Worm (Caenorhabditis elegans): Measurements from ENCODE around the gene M04D8.8.

M04D8.8 gene

DNA sequence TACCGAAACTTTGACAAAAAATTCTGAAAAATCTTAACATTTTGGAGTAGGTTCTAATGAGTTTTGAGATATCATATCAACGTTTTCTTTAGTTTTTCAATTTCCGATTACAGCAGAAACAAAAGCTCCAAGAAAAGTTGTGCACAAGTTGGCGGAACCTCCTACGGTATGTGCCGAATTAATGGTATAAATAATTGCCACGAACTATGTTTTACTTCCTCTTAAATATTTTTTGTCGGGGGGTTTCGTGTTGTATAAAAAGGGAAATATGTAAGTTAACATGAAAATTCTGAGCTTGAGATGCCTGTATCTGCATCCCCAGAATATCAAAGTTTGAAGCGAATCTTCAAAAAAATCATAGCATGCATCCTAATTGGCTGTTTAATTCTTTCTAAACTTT is at the start of gene M04D8.8:
Gene M04D8.8 (plus strand): TSS at position 301 of the 400 bp plus-strand sequence.
- no peak for TF ChIP-seq unc-62 (GFP tag; optimal IDR thresholded peaks at IDR 0.05)

ce11 chrIII:9984604-9985003 is 49.4 kb upstream of the M04D8.8 start:
- TF ChIP-seq unc-62 (GFP tag; optimal IDR thresholded peaks at IDR 0.05), result no peak

- no peak for TF ChIP-seq unc-62 (GFP tag; optimal IDR thresholded peaks at IDR 0.05)
Observed at ce11 chrIII:9985542-9985941, 48.4 kb upstream of the M04D8.8 start.

- no peak for TF ChIP-seq unc-62 (GFP tag; optimal IDR thresholded peaks at IDR 0.05)
Observed at ce11 chrIII:9986827-9987429, 47.1 kb upstream of the M04D8.8 start, which contains the start of gene C05B5.12. C05B5.12 (plus strand) TSS chrIII:9987379.

- no peak for TF ChIP-seq unc-62 (GFP tag; optimal IDR thresholded peaks at IDR 0.05)
Observed at ce11 chrIII:9988352-9988751, 45.6 kb upstream of the M04D8.8 start, which contains the start of gene C05B5.1. C05B5.1 (minus strand) TSS chrIII:9988452.

ce11 chrIII:9991324-9991723 is 42.7 kb upstream of the M04D8.8 start:
- no peak for TF ChIP-seq unc-62 (GFP tag; optimal IDR thresholded peaks at IDR 0.05)

DNA sequence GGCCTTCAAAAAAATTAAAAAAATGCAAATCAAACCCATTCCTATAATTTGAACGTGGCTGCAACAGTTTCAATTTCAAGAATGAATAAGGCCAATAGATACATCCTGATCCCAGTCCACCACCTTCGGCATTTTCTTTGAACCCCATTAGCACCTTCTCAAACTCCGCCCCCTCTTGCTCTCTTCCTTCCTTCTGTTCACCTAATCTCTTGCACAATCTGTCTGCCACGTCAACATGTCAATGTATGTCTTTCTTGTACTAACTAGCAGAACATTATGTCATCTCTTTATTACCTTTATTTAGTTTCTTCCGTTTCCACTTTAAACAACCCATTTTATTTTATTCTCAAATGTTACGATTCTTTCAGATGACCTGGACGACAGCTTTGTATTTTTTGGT is 40.4 kb upstream of the M04D8.8 start, which contains the start of gene C05B5.4:
Gene C05B5.4 (plus strand): TSS at position 351 of the 400 bp plus-strand sequence.
- TF ChIP-seq unc-62 (GFP tag; optimal IDR thresholded peaks at IDR 0.05), result no peak

DNA sequence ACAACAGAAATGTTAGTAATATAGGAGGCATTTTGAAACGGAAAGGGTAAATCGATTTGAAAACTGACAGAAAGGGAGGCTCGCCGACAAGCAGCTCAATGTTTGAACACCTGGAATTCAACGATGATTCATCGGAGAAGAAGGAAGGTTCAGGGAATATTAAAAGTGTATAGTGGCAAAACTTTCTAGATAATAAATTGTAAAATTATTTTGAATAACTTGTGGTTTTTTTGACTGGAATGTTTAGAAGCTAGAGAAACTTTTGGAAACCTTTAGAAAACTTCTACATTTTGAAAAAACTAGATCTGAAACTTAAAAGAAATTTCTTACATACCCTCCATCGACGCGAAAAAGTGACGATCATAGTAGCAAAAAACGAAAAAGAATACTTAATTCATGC is 36.1 kb upstream of the M04D8.8 start, which contains the start of gene pqn-8:
Gene pqn-8 (minus strand): TSS at position 101 of the 400 bp plus-strand sequence.
- no peak for TF ChIP-seq unc-62 (GFP tag; optimal IDR thresholded peaks at IDR 0.05)

- TF ChIP-seq unc-62 (GFP tag; optimal IDR thresholded peaks at IDR 0.05), result no peak
Observed at ce11 chrIII:9999235-9999634, 34.7 kb upstream of the M04D8.8 start, which contains the start of gene C05B5.17. C05B5.17 (minus strand) TSS chrIII:9999335.

ce11 chrIII:10000428-10000827 is 33.6 kb upstream of the M04D8.8 start, which contains the start of gene C05B5.2:
C05B5.2 (minus strand) TSS chrIII:10000528.
- TF ChIP-seq unc-62 (GFP tag; optimal IDR thresholded peaks at IDR 0.05), result no peak

ce11 chrIII:10001060-10001459 is 32.9 kb upstream of the M04D8.8 start, which contains the start of gene C05B5.5:
C05B5.5 (plus strand) TSS chrIII:10001360.
- TF ChIP-seq unc-62 (GFP tag; optimal IDR thresholded peaks at IDR 0.05), result no peak

DNA sequence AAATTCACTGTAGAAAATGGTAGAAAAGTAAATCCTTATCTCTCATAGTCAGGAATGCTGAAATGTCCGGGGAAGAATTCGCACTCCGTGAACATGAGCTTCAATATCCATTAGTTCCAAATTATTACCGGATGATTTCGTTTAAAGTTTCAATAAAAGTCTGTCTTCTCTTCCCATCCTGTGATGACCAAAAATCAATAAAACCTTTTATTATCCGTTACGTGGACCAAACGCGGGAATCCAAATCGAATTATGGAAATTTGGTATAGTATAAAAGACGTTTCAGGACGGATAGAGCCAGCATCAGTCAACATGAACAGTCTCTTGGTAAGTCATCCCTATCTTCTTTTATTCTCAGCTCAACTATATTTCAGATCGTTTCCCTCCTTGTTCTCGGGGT is 29.8 kb upstream of the M04D8.8 start, which contains the start of gene C05B5.11:
Gene C05B5.11 (plus strand): TSS at position 301 of the 400 bp plus-strand sequence.
- TF ChIP-seq unc-62 (GFP tag; optimal IDR thresholded peaks at IDR 0.05), result no peak

ce11 chrIII:10006734-10007348 is 27.1 kb upstream of the M04D8.8 start, which contains the start of gene C05B5.8:
C05B5.8 (minus strand) TSS chrIII:10006784.
- TF ChIP-seq unc-62 (GFP tag; optimal IDR thresholded peaks at IDR 0.05), result no peak

- no peak for TF ChIP-seq unc-62 (GFP tag; optimal IDR thresholded peaks at IDR 0.05)
Observed at ce11 chrIII:10010117-10010516, 23.9 kb upstream of the M04D8.8 start, which contains the start of gene fbxa-155. fbxa-155 (minus strand) TSS chrIII:10010217.

- TF ChIP-seq unc-62 (GFP tag; optimal IDR thresholded peaks at IDR 0.05), result no peak
Observed at ce11 chrIII:10012136-10012535, 21.8 kb upstream of the M04D8.8 start, which contains the start of gene C05B5.16. C05B5.16 (plus strand) TSS chrIII:10012436.

ce11 chrIII:10016413-10017051 is 17.4 kb upstream of the M04D8.8 start, which contains the start of gene rgs-1:
rgs-1 (minus strand) TSS chrIII:10016558.
- no peak for TF ChIP-seq unc-62 (GFP tag; optimal IDR thresholded peaks at IDR 0.05)
